Fruit fly (Drosophila melanogaster) whole organism, embryonic: ENCODE data around the gene Sgt1.

Experiments used
- CG11695 ChIP-seq: fragments of 200-800 bp; sonication (Bioruptor generic); IDR thresholded peaks from 3 replicates; pipeline ENCODE4 v1.3.6; 2022; ENCODE audit warnings: missing biosample characterization, missing genetic modification characterization
- CG12104 ChIP-seq: fragments of 200-800 bp; sonication (Bioruptor generic); optimal IDR thresholded peaks from 3 replicates; lab custom pipeline; 2016; ENCODE audit warnings: missing biosample characterization, missing genetic modification characterization
- CG12744 ChIP-seq: fragments of 200-800 bp; sonication (Bioruptor generic); optimal IDR thresholded peaks from 2 replicates; lab custom pipeline; 2016; ENCODE audit warnings: missing biosample characterization, missing genetic modification characterization
- bowl ChIP-seq: fragments of 200-800 bp; sonication (Bioruptor generic); IDR thresholded peaks from 2 replicates; pipeline ENCODE4 v1.3.6; 2022; ENCODE audit warnings: missing biosample characterization, missing genetic modification characterization
- ci ChIP-seq: fragments of 200-800 bp; sonication (Bioruptor generic); IDR thresholded peaks from 3 replicates; pipeline ENCODE4 v1.3.6; 2022; ENCODE audit warnings: missing biosample characterization, missing genetic modification characterization
- eve ChIP-seq, 2 experiments: fragments of >200 bp; optimal IDR thresholded peaks; 2 replicates each; lab custom pipeline; 2017; ENCODE audit warnings: missing biosample characterization in 2 of 2, missing genetic modification characterization in 2 of 2
- insv ChIP-seq, 2 experiments: fragments of 200-800 bp; sonication (Bioruptor generic); optimal IDR thresholded peaks; 3 replicates each; lab custom pipeline; 2016 to 2018; ENCODE audit warnings: missing biosample characterization in 2 of 2, missing genetic modification characterization in 2 of 2
- pan ChIP-seq, 4 experiments: fragments of >200 bp in 3 of 4; fragments of 200-800 bp in 1 of 4; sonication (Bioruptor generic) in 1 of 4; optimal IDR thresholded peaks in 3 of 4; IDR thresholded peaks in 1 of 4; 2 replicates each; pipeline versions ENCODE4 v1.3.6 to Lab custom; 2017 to 2022; ENCODE audit warnings: missing biosample characterization in 2 of 4, missing genetic modification characterization in 2 of 4, mixed read lengths in 1 of 4

DNA sequence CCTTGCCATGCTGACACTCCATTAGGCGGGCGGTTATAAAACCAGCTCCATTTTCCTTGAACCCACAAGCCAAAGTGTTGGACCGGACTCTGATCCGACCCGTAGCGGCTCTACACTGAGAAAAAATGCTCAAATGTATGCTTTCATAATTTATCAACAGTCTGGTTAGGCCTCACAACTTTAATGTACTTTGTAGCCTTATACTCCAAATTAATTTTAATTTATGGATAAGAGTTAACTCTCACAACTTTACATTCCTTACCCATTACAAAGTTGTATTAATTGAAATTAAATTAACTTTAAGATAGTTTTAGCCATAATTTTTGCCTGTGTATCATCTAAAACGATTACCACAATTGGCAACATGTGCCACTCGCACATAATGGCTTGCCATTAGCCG is 49.0 kb downstream of the Sgt1 start:
- TF ChIP-seq eve (GFP tag; optimal IDR thresholded peaks at IDR 0.05; lab: Kevin White, UChicago) (no peak), CG12744 (GFP tag; lab: Kevin White, UChicago) (no peak), pan (optimal IDR thresholded peaks at IDR 0.05; lab: Kevin White, UChicago) (no peak), pan (GFP tag; optimal IDR thresholded peaks at IDR 0.05 in 1 of 2, IDR thresholded peaks at IDR 0.05 in 1 of 2) (no peak), insv (GFP tag; optimal IDR thresholded peaks at IDR 0.05; lab: Kevin White, UChicago) (no peak), CG12104 (GFP tag; lab: Kevin White, UChicago) (no peak), CG11695 (GFP tag; lab: Robert Waterston, UW) (peak; percentile 42; the same call in 1 of the 3 replicates), bowl (no peak), ci (GFP tag; lab: Robert Waterston, UW) (no peak)
